Fruit fly (Drosophila melanogaster) whole organism, embryonic: ENCODE measurements around the gene CG4896.
A peak's percentile ranks its signal among the peaks of the same experiment; 100 is the strongest.

ENCODE experiments used
- Aef1 ChIP-seq: fragments of 200-800 bp; sonication (Bioruptor generic); IDR thresholded peaks from 3 replicates; pipeline ENCODE4 v1.3.6; 2022; ENCODE audit warnings: missing biosample characterization, missing genetic modification characterization
- B-H2 ChIP-seq: fragments of 200-800 bp; sonication (Bioruptor generic); optimal IDR thresholded peaks from 2 replicates; lab custom pipeline; 2018; ENCODE audit warnings: missing biosample characterization, mild to moderate bottlenecking, missing genetic modification characterization
- CG1024 ChIP-seq: fragments of 200-800 bp; sonication (Bioruptor generic); IDR thresholded peaks from 2 replicates; pipeline ENCODE4 v1.3.6; 2022; ENCODE audit warnings: missing biosample characterization, missing genetic modification characterization
- CG10654 ChIP-seq: fragments of 200-800 bp; sonication (Bioruptor generic); optimal IDR thresholded peaks from 2 replicates; lab custom pipeline; 2016; ENCODE audit warnings: missing biosample characterization, missing genetic modification characterization
- CG12104 ChIP-seq: fragments of 200-800 bp; sonication (Bioruptor generic); optimal IDR thresholded peaks from 3 replicates; lab custom pipeline; 2016; ENCODE audit warnings: missing biosample characterization, missing genetic modification characterization
- CG14014 ChIP-seq: fragments of 200-800 bp; sonication (Bioruptor generic); IDR thresholded peaks from 2 replicates; pipeline ENCODE4 v1.3.6; 2022; ENCODE audit warnings: missing biosample characterization, missing genetic modification characterization
- CG17568 ChIP-seq: fragments of 200-800 bp; sonication (Bioruptor generic); optimal IDR thresholded peaks from 2 replicates; lab custom pipeline; 2018; ENCODE audit warnings: missing biosample characterization, mild to moderate bottlenecking, missing genetic modification characterization, moderate library complexity
- CG30020 ChIP-seq: fragments of 200-800 bp; optimal IDR thresholded peaks from 2 replicates; lab custom pipeline; 2019; ENCODE audit warnings: missing biosample characterization, mild to moderate bottlenecking, missing genetic modification characterization, moderate library complexity
- CG32767 ChIP-seq: fragments of 200-800 bp; sonication (Bioruptor generic); IDR thresholded peaks from 2 replicates; pipeline ENCODE4 v1.3.6; 2022; ENCODE audit warnings: missing biosample characterization, missing genetic modification characterization
- CG33557 ChIP-seq: fragments of 200-800 bp; sonication (Bioruptor generic); optimal IDR thresholded peaks from 2 replicates; lab custom pipeline; 2019; ENCODE audit warnings: missing biosample characterization, mild to moderate bottlenecking, missing genetic modification characterization, moderate library complexity
- CG42726 ChIP-seq: fragments of 200-800 bp; sonication (Bioruptor generic); IDR thresholded peaks from 2 replicates; pipeline ENCODE4 v1.3.6; 2022; ENCODE audit warnings: missing biosample characterization, missing genetic modification characterization; ENCODE audit not compliant: partially characterized antibody
- CG4424 ChIP-seq: fragments of 200-800 bp; sonication (Bioruptor generic); optimal IDR thresholded peaks from 3 replicates; lab custom pipeline; 2016; ENCODE audit warnings: missing biosample characterization, missing genetic modification characterization
- CG4617 ChIP-seq: fragments of 200-800 bp; sonication (Bioruptor generic); optimal IDR thresholded peaks from 3 replicates; lab custom pipeline; 2016; ENCODE audit warnings: missing biosample characterization, missing genetic modification characterization, borderline replicate concordance
- CG7987 ChIP-seq: fragments of 200-800 bp; sonication (Bioruptor generic); optimal IDR thresholded peaks from 2 replicates; lab custom pipeline; 2018; ENCODE audit warnings: missing biosample characterization, mild to moderate bottlenecking, missing genetic modification characterization, moderate library complexity
- CG8388 ChIP-seq: fragments of 200-800 bp; sonication (Bioruptor generic); optimal IDR thresholded peaks from 2 replicates; lab custom pipeline; 2019; ENCODE audit warnings: missing biosample characterization, mild to moderate bottlenecking, missing genetic modification characterization, moderate library complexity
- CG9215 ChIP-seq: fragments of 200-800 bp; sonication (Bioruptor generic); IDR thresholded peaks from 2 replicates; pipeline ENCODE4 v1.3.6; 2022; ENCODE audit warnings: missing biosample characterization, missing genetic modification characterization
- CG9797 ChIP-seq: fragments of 200-800 bp; sonication (Bioruptor generic); optimal IDR thresholded peaks from 3 replicates; lab custom pipeline; 2018; ENCODE audit warnings: missing biosample characterization, mild to moderate bottlenecking, missing genetic modification characterization
- Dek ChIP-seq: fragments of 200-800 bp; sonication (Bioruptor generic); optimal IDR thresholded peaks from 3 replicates; lab custom pipeline; 2019; ENCODE audit warnings: missing biosample characterization, mild to moderate bottlenecking, missing genetic modification characterization, moderate library complexity
- Doc2 ChIP-seq: fragments of 200-800 bp; sonication (Bioruptor generic); IDR thresholded peaks from 2 replicates; pipeline ENCODE4 v1.3.6; 2022; ENCODE audit warnings: missing biosample characterization, missing genetic modification characterization
- E2f1 ChIP-seq: fragments of 200-800 bp; sonication (Bioruptor generic); IDR thresholded peaks from 2 replicates; pipeline ENCODE4 v1.3.6; 2022; ENCODE audit warnings: missing biosample characterization, missing genetic modification characterization
- GATAe ChIP-seq: fragments of 200-800 bp; sonication (Bioruptor generic); conservative IDR thresholded peaks from 2 replicates; pipeline ENCODE4 v1.3.6; 2022; ENCODE audit warnings: missing biosample characterization, missing genetic modification characterization
- HLH54F ChIP-seq: fragments of 200-800 bp; sonication (Bioruptor generic); optimal IDR thresholded peaks from 3 replicates; lab custom pipeline; 2016; ENCODE audit warnings: missing biosample characterization, missing genetic modification characterization
- HmgZ ChIP-seq: fragments of 200-800 bp; sonication (Bioruptor generic); optimal IDR thresholded peaks from 2 replicates; lab custom pipeline; 2018; ENCODE audit warnings: missing biosample characterization, mild to moderate bottlenecking, missing genetic modification characterization
- Hr51 ChIP-seq, 2 experiments: fragments of 200-800 bp; sonication (Bioruptor generic); optimal IDR thresholded peaks; 2 replicates in 1 of 2; 3 replicates in 1 of 2; lab custom pipeline; 2016 to 2018; ENCODE audit warnings: missing biosample characterization in 2 of 2, missing genetic modification characterization in 2 of 2, mild to moderate bottlenecking in 1 of 2, moderate library complexity in 1 of 2
- Opbp ChIP-seq: fragments of 200-800 bp; sonication (Bioruptor generic); IDR thresholded peaks from 3 replicates; pipeline ENCODE4 v1.3.6; 2022; ENCODE audit warnings: missing biosample characterization, missing genetic modification characterization; ENCODE audit not compliant: partially characterized antibody
- Rfx ChIP-seq: fragments of 200-800 bp; sonication (Bioruptor generic); IDR thresholded peaks from 2 replicates; pipeline ENCODE4 v1.3.6; 2022; ENCODE audit warnings: missing biosample characterization, missing genetic modification characterization
- az2 ChIP-seq: fragments of 200-800 bp; sonication (Bioruptor generic); optimal IDR thresholded peaks from 3 replicates; lab custom pipeline; 2016; ENCODE audit warnings: missing biosample characterization, missing genetic modification characterization
- br ChIP-seq: fragments of >200 bp; optimal IDR thresholded peaks from 2 replicates; lab custom pipeline; 2017
- cg ChIP-seq: fragments of 200-800 bp; sonication (Bioruptor generic); optimal IDR thresholded peaks from 3 replicates; lab custom pipeline; 2019; ENCODE audit warnings: missing biosample characterization, mild to moderate bottlenecking, missing genetic modification characterization, moderate library complexity
- ci ChIP-seq: fragments of 200-800 bp; sonication (Bioruptor generic); IDR thresholded peaks from 3 replicates; pipeline ENCODE4 v1.3.6; 2022; ENCODE audit warnings: missing biosample characterization, missing genetic modification characterization
- crol ChIP-seq: fragments of 200-800 bp; sonication (Bioruptor generic); IDR thresholded peaks from 2 replicates; pipeline ENCODE4 v1.3.6; 2022; ENCODE audit warnings: missing biosample characterization, missing genetic modification characterization
- da ChIP-seq: fragments of 200-800 bp; sonication (Bioruptor generic); optimal IDR thresholded peaks from 2 replicates; lab custom pipeline; 2016; ENCODE audit warnings: missing biosample characterization, missing genetic modification characterization
- grn ChIP-seq: fragments of 200-800 bp; sonication (Bioruptor generic); optimal IDR thresholded peaks from 3 replicates; lab custom pipeline; 2017; ENCODE audit warnings: missing biosample characterization, missing genetic modification characterization
- h ChIP-seq: fragments of >200 bp; optimal IDR thresholded peaks from 2 replicates; lab custom pipeline; 2017
- hkb ChIP-seq, 2 experiments: fragments of 200-800 bp in 1 of 2; fragments of >200 bp in 1 of 2; sonication (Bioruptor generic) in 1 of 2; IDR thresholded peaks in 1 of 2; optimal IDR thresholded peaks in 1 of 2; 2 replicates each; pipeline versions ENCODE4 v1.3.6 to Lab custom; 2017 to 2022; ENCODE audit warnings: missing biosample characterization in 1 of 2, missing genetic modification characterization in 1 of 2
- insv ChIP-seq, 2 experiments: fragments of 200-800 bp; sonication (Bioruptor generic); optimal IDR thresholded peaks; 3 replicates each; lab custom pipeline; 2016 to 2018; ENCODE audit warnings: missing biosample characterization in 2 of 2, missing genetic modification characterization in 2 of 2
- kah ChIP-seq: fragments of 200-800 bp; sonication (Bioruptor generic); optimal IDR thresholded peaks from 2 replicates; lab custom pipeline; 2018; ENCODE audit warnings: missing biosample characterization, mild to moderate bottlenecking, missing genetic modification characterization
- peb ChIP-seq: fragments of 200-800 bp; sonication (Bioruptor generic); IDR thresholded peaks from 2 replicates; pipeline ENCODE4 v1.3.6; 2022; ENCODE audit warnings: missing biosample characterization, missing genetic modification characterization
- pnt ChIP-seq: fragments of 200-800 bp; sonication (Bioruptor generic); optimal IDR thresholded peaks from 3 replicates; lab custom pipeline; 2016; ENCODE audit warnings: missing biosample characterization, missing genetic modification characterization
- pum ChIP-seq: fragments of 200-800 bp; sonication (Bioruptor generic); optimal IDR thresholded peaks from 2 replicates; lab custom pipeline; 2016; ENCODE audit warnings: missing biosample characterization, missing genetic modification characterization
- salm ChIP-seq: fragments of 200-800 bp; sonication (Bioruptor generic); optimal IDR thresholded peaks from 2 replicates; lab custom pipeline; 2018; ENCODE audit warnings: missing biosample characterization, mild to moderate bottlenecking, missing genetic modification characterization
- schlank ChIP-seq: fragments of 200-800 bp; sonication (Bioruptor generic); optimal IDR thresholded peaks from 2 replicates; lab custom pipeline; 2018; ENCODE audit warnings: missing biosample characterization, mild to moderate bottlenecking, missing genetic modification characterization
- sima ChIP-seq: fragments of 200-800 bp; sonication (Bioruptor generic); optimal IDR thresholded peaks from 2 replicates; lab custom pipeline; 2016; ENCODE audit warnings: missing biosample characterization, missing genetic modification characterization
- stc ChIP-seq: fragments of 200-800 bp; sonication (Bioruptor generic); IDR thresholded peaks from 2 replicates; pipeline ENCODE4 v1.3.6; 2022; ENCODE audit warnings: missing biosample characterization, missing genetic modification characterization
- tgo ChIP-seq: fragments of 200-800 bp; sonication (Bioruptor generic); IDR thresholded peaks from 3 replicates; pipeline ENCODE4 v1.3.6; 2022; ENCODE audit warnings: missing biosample characterization, missing genetic modification characterization
- toy ChIP-seq: fragments of 200-800 bp; sonication (Bioruptor generic); IDR thresholded peaks from 2 replicates; pipeline ENCODE4 v1.3.6; 2022; ENCODE audit warnings: missing biosample characterization, missing genetic modification characterization
- tup ChIP-seq: fragments of 200-800 bp; sonication (Bioruptor generic); optimal IDR thresholded peaks from 2 replicates; lab custom pipeline; 2016; ENCODE audit warnings: missing biosample characterization, mild to moderate bottlenecking, missing genetic modification characterization, moderate library complexity
- vfl ChIP-seq: fragments of 200-800 bp; sonication (Bioruptor generic); optimal IDR thresholded peaks from 2 replicates; lab custom pipeline; 2016; ENCODE audit warnings: missing biosample characterization, missing genetic modification characterization

Gene CG4896

dm6 chr2L:1185642-1186497 lies 8.4 kb downstream of the CG4896 start, which contains the start of gene CG5001 (continued):
- peak; percentile 80 for TF ChIP-seq CG4424 (GFP tag; lab: Kevin White, UChicago)
- peak; percentile 74 for TF ChIP-seq CG10654 (GFP tag; lab: Kevin White, UChicago)
- TF ChIP-seq Dek, result peak; percentile 86
- TF ChIP-seq tgo (GFP tag; lab: Robert Waterston, UW), result peak; percentile 93
- TF ChIP-seq grn (GFP tag; lab: Kevin White, UChicago), result no peak
- peak; percentile 25 for TF ChIP-seq schlank (tag; lab: Kevin White, UChicago)
- TF ChIP-seq cg (GFP tag; lab: Kevin White, UChicago), result peak; percentile 62
- TF ChIP-seq CG9797 (GFP tag; lab: Kevin White, UChicago), result no peak
- peak; percentile 88 for TF ChIP-seq E2f1 (GFP tag; lab: Robert Waterston, UW)
- peak; percentile 87 for TF ChIP-seq CG8388 (GFP tag; lab: Kevin White, UChicago)
- no peak for TF ChIP-seq tup (GFP tag; lab: Kevin White, UChicago)
- TF ChIP-seq az2, result peak; percentile 85
- peak; percentile 90 for TF ChIP-seq stc (GFP tag; lab: Robert Waterston, UW)
- peak; percentile 71 for TF ChIP-seq peb (GFP tag; lab: Robert Waterston, UW)
- TF ChIP-seq da, result no peak
- TF ChIP-seq CG4617 (GFP tag; lab: Kevin White, UChicago), result peak; percentile 12
- TF ChIP-seq CG14014 (GFP tag; lab: Robert Waterston, UW), result peak; percentile 88
- TF ChIP-seq insv (GFP tag; optimal IDR thresholded peaks at IDR 0.05; lab: Kevin White, UChicago), result peak in 1 of 2 experiments; percentile 7
- peak; percentile 47 for TF ChIP-seq vfl (GFP tag; lab: Kevin White, UChicago)
- TF ChIP-seq br (lab: Kevin White, UChicago), result no peak
- peak; percentile 54 for TF ChIP-seq CG32767 (GFP tag; lab: Robert Waterston, UW)
- TF ChIP-seq CG42726 (GFP tag; lab: Robert Waterston, UW), result no peak
- TF ChIP-seq kah (GFP tag; lab: Kevin White, UChicago), result peak; percentile 72
- TF ChIP-seq crol (GFP tag; lab: Robert Waterston, UW), result peak; percentile 83
- TF ChIP-seq Rfx (GFP tag; lab: Robert Waterston, UW), result peak; percentile 94
- TF ChIP-seq pnt (GFP tag; lab: Kevin White, UChicago), result peak; percentile 50
- peak; percentile 62 for TF ChIP-seq pum (GFP tag; lab: Kevin White, UChicago)
- TF ChIP-seq ci (GFP tag; lab: Robert Waterston, UW), result peak; percentile 89
- TF ChIP-seq CG1024 (GFP tag; lab: Robert Waterston, UW), result peak; percentile 79
- peak; percentile 54 for TF ChIP-seq CG7987 (GFP tag; lab: Kevin White, UChicago)
- no peak for TF ChIP-seq h (lab: Kevin White, UChicago)
- TF ChIP-seq CG12104 (GFP tag; lab: Kevin White, UChicago), result peak; percentile 64
- TF ChIP-seq GATAe (GFP tag; lab: Robert Waterston, UW), result no peak; the same call in 1 of the 2 replicates
- peak; percentile 77 for TF ChIP-seq HmgZ (tag; lab: Kevin White, UChicago)
- TF ChIP-seq CG30020 (tag; lab: Kevin White, UChicago), result no peak
- TF ChIP-seq B-H2 (GFP tag; lab: Kevin White, UChicago), result peak; percentile 64
- TF ChIP-seq HLH54F (GFP tag; lab: Kevin White, UChicago), result peak; percentile 62
- TF ChIP-seq Doc2, result no peak
- peak; percentile 76 for TF ChIP-seq CG9215 (GFP tag; lab: Robert Waterston, UW)
- peak; percentile 24 to 92 for TF ChIP-seq Hr51 (GFP tag; optimal IDR thresholded peaks at IDR 0.05; lab: Kevin White, UChicago)
- TF ChIP-seq Opbp (GFP tag; lab: Robert Waterston, UW), result no peak
- TF ChIP-seq CG17568 (GFP tag; lab: Kevin White, UChicago), result no peak
- no peak for TF ChIP-seq hkb (optimal IDR thresholded peaks at IDR 0.05; lab: Kevin White, UChicago)
- peak; percentile 87 for TF ChIP-seq hkb (GFP tag; IDR thresholded peaks at IDR 0.05; lab: Robert Waterston, UW)
- peak; percentile 74 for TF ChIP-seq salm (tag; lab: Kevin White, UChicago)
- peak; percentile 16 for TF ChIP-seq CG33557 (GFP tag; lab: Kevin White, UChicago)
- TF ChIP-seq Aef1 (GFP tag; lab: Robert Waterston, UW), result peak; percentile 85
- TF ChIP-seq sima (GFP tag; lab: Kevin White, UChicago), result peak; percentile 7
- peak; percentile 72 for TF ChIP-seq toy (GFP tag; lab: Robert Waterston, UW)
- TF ChIP-seq, all 482 proteins: peak for 366
